Fruit fly (Drosophila melanogaster) whole organism, embryonic: ENCODE data around the gene CG43993.

Experiments used
- Atf6 ChIP-seq: fragments of 200-800 bp; sonication (Bioruptor generic); IDR thresholded peaks from 2 replicates; pipeline ENCODE4 v1.3.6; 2022; ENCODE audit warnings: missing biosample characterization, missing genetic modification characterization
- CG1024 ChIP-seq: fragments of 200-800 bp; sonication (Bioruptor generic); IDR thresholded peaks from 2 replicates; pipeline ENCODE4 v1.3.6; 2022; ENCODE audit warnings: missing biosample characterization, missing genetic modification characterization
- CG11247 ChIP-seq: fragments of 200-800 bp; sonication (Bioruptor generic); IDR thresholded peaks from 2 replicates; pipeline ENCODE4 v1.3.6; 2022; ENCODE audit warnings: missing biosample characterization, missing genetic modification characterization
- CG1233 ChIP-seq: fragments of 200-800 bp; sonication (Bioruptor generic); optimal IDR thresholded peaks from 4 replicates; lab custom pipeline; 2018; ENCODE audit warnings: missing biosample characterization, mild to moderate bottlenecking, missing genetic modification characterization
- CG12769 ChIP-seq: fragments of 200-800 bp; sonication (Bioruptor generic); optimal IDR thresholded peaks from 2 replicates; lab custom pipeline; 2019; ENCODE audit warnings: missing biosample characterization, mild to moderate bottlenecking, missing genetic modification characterization, moderate library complexity
- CG13424 ChIP-seq: fragments of 200-800 bp; sonication (Bioruptor generic); optimal IDR thresholded peaks from 2 replicates; lab custom pipeline; 2019; ENCODE audit warnings: missing biosample characterization, mild to moderate bottlenecking, missing genetic modification characterization, moderate library complexity
- CG14014 ChIP-seq: fragments of 200-800 bp; sonication (Bioruptor generic); IDR thresholded peaks from 2 replicates; pipeline ENCODE4 v1.3.6; 2022; ENCODE audit warnings: missing biosample characterization, missing genetic modification characterization
- CG15479 ChIP-seq: fragments of 200-800 bp; sonication (Bioruptor generic); optimal IDR thresholded peaks from 3 replicates; lab custom pipeline; 2019; ENCODE audit warnings: missing biosample characterization, mild to moderate bottlenecking, missing genetic modification characterization, moderate library complexity
- CG16815 ChIP-seq: fragments of 200-800 bp; sonication (Bioruptor generic); optimal IDR thresholded peaks from 3 replicates; lab custom pipeline; 2017; ENCODE audit warnings: missing biosample characterization, mild to moderate bottlenecking, missing genetic modification characterization
- CG17385 ChIP-seq: fragments of 200-800 bp; sonication (Bioruptor generic); optimal IDR thresholded peaks from 3 replicates; lab custom pipeline; 2018; ENCODE audit warnings: missing biosample characterization, mild to moderate bottlenecking, missing genetic modification characterization
- CG17912 ChIP-seq: fragments of 200-800 bp; sonication (Bioruptor generic); optimal IDR thresholded peaks from 2 replicates; lab custom pipeline; 2018; ENCODE audit warnings: missing biosample characterization, mild to moderate bottlenecking, missing genetic modification characterization
- CG18599 ChIP-seq: fragments of 200-800 bp; sonication (Bioruptor generic); optimal IDR thresholded peaks from 3 replicates; lab custom pipeline; 2017; ENCODE audit warnings: missing biosample characterization, missing genetic modification characterization, mild to moderate bottlenecking, moderate library complexity, missing genetic modification reagents
- CG18619 ChIP-seq: fragments of 200-800 bp; sonication (Bioruptor generic); optimal IDR thresholded peaks from 3 replicates; lab custom pipeline; 2017; ENCODE audit warnings: missing biosample characterization, mild to moderate bottlenecking, missing genetic modification characterization
- CG18764 ChIP-seq: fragments of 200-800 bp; sonication (Bioruptor generic); optimal IDR thresholded peaks from 3 replicates; lab custom pipeline; 2016; ENCODE audit warnings: missing biosample characterization, missing genetic modification characterization
- CG2202 ChIP-seq: fragments of 200-800 bp; sonication (Bioruptor generic); optimal IDR thresholded peaks from 2 replicates; lab custom pipeline; 2018; ENCODE audit warnings: missing biosample characterization, mild to moderate bottlenecking, missing genetic modification characterization
- CG30431 ChIP-seq: fragments of 200-800 bp; sonication (Bioruptor generic); optimal IDR thresholded peaks from 2 replicates; lab custom pipeline; 2017; ENCODE audit warnings: missing biosample characterization, missing genetic modification characterization
- CG3065 ChIP-seq: fragments of 200-800 bp; sonication (Bioruptor generic); optimal IDR thresholded peaks from 2 replicates; lab custom pipeline; 2016; ENCODE audit warnings: missing biosample characterization, missing genetic modification characterization
- CG33557 ChIP-seq: fragments of 200-800 bp; sonication (Bioruptor generic); optimal IDR thresholded peaks from 2 replicates; lab custom pipeline; 2019; ENCODE audit warnings: missing biosample characterization, mild to moderate bottlenecking, missing genetic modification characterization, moderate library complexity
- CG3407 ChIP-seq: fragments of 200-800 bp; sonication (Bioruptor generic); optimal IDR thresholded peaks from 2 replicates; lab custom pipeline; 2018; ENCODE audit warnings: missing biosample characterization, mild to moderate bottlenecking, missing genetic modification characterization
- CG34376 ChIP-seq: fragments of 200-800 bp; sonication (Bioruptor generic); optimal IDR thresholded peaks from 2 replicates; lab custom pipeline; 2018; ENCODE audit warnings: missing biosample characterization, mild to moderate bottlenecking, missing genetic modification characterization
- CG3995 ChIP-seq: fragments of 200-800 bp; sonication (Bioruptor generic); optimal IDR thresholded peaks from 3 replicates; lab custom pipeline; 2016; ENCODE audit warnings: missing biosample characterization, missing genetic modification characterization
- CG6791 ChIP-seq: fragments of 200-800 bp; sonication (Bioruptor generic); IDR thresholded peaks from 3 replicates; pipeline ENCODE4 v1.3.6; 2022; ENCODE audit warnings: missing biosample characterization, missing genetic modification characterization; ENCODE audit not compliant: partially characterized antibody
- CG6813 ChIP-seq: fragments of 200-800 bp; sonication (Bioruptor generic); optimal IDR thresholded peaks from 2 replicates; lab custom pipeline; 2017; ENCODE audit warnings: missing biosample characterization, missing genetic modification characterization, mild to moderate bottlenecking, moderate library complexity, missing genetic modification reagents
- CG7963 ChIP-seq: fragments of 200-800 bp; sonication (Bioruptor generic); IDR thresholded peaks from 3 replicates; pipeline ENCODE4 v1.3.6; 2022; ENCODE audit warnings: missing biosample characterization, missing genetic modification characterization; ENCODE audit not compliant: partially characterized antibody
- E2f1 ChIP-seq: fragments of 200-800 bp; sonication (Bioruptor generic); IDR thresholded peaks from 2 replicates; pipeline ENCODE4 v1.3.6; 2022; ENCODE audit warnings: missing biosample characterization, missing genetic modification characterization
- Fer1 ChIP-seq: fragments of 200-800 bp; sonication (Bioruptor generic); optimal IDR thresholded peaks from 2 replicates; lab custom pipeline; 2017; ENCODE audit warnings: missing biosample characterization, mild to moderate bottlenecking, missing genetic modification characterization
- HLHmδ ChIP-seq: fragments of 200-800 bp; sonication (Bioruptor generic); optimal IDR thresholded peaks from 2 replicates; lab custom pipeline; 2018; ENCODE audit warnings: missing biosample characterization, mild to moderate bottlenecking, missing genetic modification characterization, moderate library complexity
- Hey ChIP-seq: fragments of 200-800 bp; sonication (Bioruptor generic); optimal IDR thresholded peaks from 3 replicates; lab custom pipeline; 2018; ENCODE audit warnings: missing biosample characterization, mild to moderate bottlenecking, missing genetic modification characterization
- HmgD ChIP-seq: fragments of 200-800 bp; sonication (Bioruptor generic); optimal IDR thresholded peaks from 3 replicates; lab custom pipeline; 2016; ENCODE audit warnings: missing biosample characterization, missing genetic modification characterization
- Lim3 ChIP-seq: fragments of 200-800 bp; sonication (Bioruptor generic); IDR thresholded peaks from 2 replicates; pipeline ENCODE4 v1.3.6; 2022; ENCODE audit warnings: missing biosample characterization, missing genetic modification characterization
- MBD-R2 ChIP-seq: fragments of 200-800 bp; sonication (Bioruptor generic); IDR thresholded peaks from 2 replicates; pipeline ENCODE4 v1.3.6; 2022; ENCODE audit warnings: missing biosample characterization, missing genetic modification characterization
- Optix ChIP-seq: fragments of 200-800 bp; sonication (Bioruptor generic); IDR thresholded peaks from 3 replicates; pipeline ENCODE4 v1.3.6; 2022; ENCODE audit warnings: missing biosample characterization, missing genetic modification characterization
- corto ChIP-seq: fragments of 200-800 bp; sonication (Bioruptor generic); optimal IDR thresholded peaks from 2 replicates; lab custom pipeline; 2016; ENCODE audit warnings: missing biosample characterization, mild to moderate bottlenecking, missing genetic modification characterization, moderate library complexity
- dan ChIP-seq: fragments of 200-800 bp; sonication (Bioruptor generic); IDR thresholded peaks from 2 replicates; pipeline ENCODE4 v1.3.6; 2022; ENCODE audit warnings: missing biosample characterization, missing genetic modification characterization
- dmrt99B ChIP-seq: fragments of 200-800 bp; sonication (Bioruptor generic); optimal IDR thresholded peaks from 2 replicates; lab custom pipeline; 2018; ENCODE audit warnings: missing biosample characterization, mild to moderate bottlenecking, missing genetic modification characterization, moderate library complexity
- exex ChIP-seq: fragments of 200-800 bp; sonication (Bioruptor generic); optimal IDR thresholded peaks from 4 replicates; lab custom pipeline; 2018; ENCODE audit warnings: missing biosample characterization, mild to moderate bottlenecking, missing genetic modification characterization, moderate library complexity
- eyg ChIP-seq: fragments of 200-800 bp; sonication (Bioruptor generic); optimal IDR thresholded peaks from 3 replicates; lab custom pipeline; 2016; ENCODE audit warnings: missing biosample characterization, missing genetic modification characterization
- fd96Cb ChIP-seq: fragments of 200-800 bp; sonication (Bioruptor generic); optimal IDR thresholded peaks from 2 replicates; lab custom pipeline; 2018; ENCODE audit warnings: missing biosample characterization, mild to moderate bottlenecking, missing genetic modification characterization, moderate library complexity
- gt ChIP-seq: fragments of 200-800 bp; sonication (Bioruptor generic); IDR thresholded peaks from 2 replicates; pipeline ENCODE4 v1.3.6; 2022; ENCODE audit warnings: missing biosample characterization, missing genetic modification characterization
- ind ChIP-seq: fragments of 200-800 bp; sonication (Bioruptor generic); optimal IDR thresholded peaks from 3 replicates; lab custom pipeline; 2016; ENCODE audit warnings: missing biosample characterization, missing genetic modification characterization
- lov ChIP-seq, 2 experiments: fragments of 200-800 bp in 1 of 2; fragments of >200 bp in 1 of 2; sonication (Bioruptor generic) in 1 of 2; IDR thresholded peaks in 1 of 2; optimal IDR thresholded peaks in 1 of 2; 2 replicates in 1 of 2; 3 replicates in 1 of 2; pipeline versions ENCODE4 v1.3.6 to Lab custom; 2017 to 2022; ENCODE audit warnings: missing biosample characterization in 1 of 2, missing genetic modification characterization in 1 of 2
- mirr ChIP-seq: fragments of 200-800 bp; sonication (Bioruptor generic); optimal IDR thresholded peaks from 3 replicates; lab custom pipeline; 2018; ENCODE audit warnings: missing biosample characterization, mild to moderate bottlenecking, missing genetic modification characterization
- pho ChIP-seq: fragments of 200-800 bp; sonication (Bioruptor generic); optimal IDR thresholded peaks from 2 replicates; lab custom pipeline; 2016; ENCODE audit warnings: missing biosample characterization, missing genetic modification characterization
- pum ChIP-seq: fragments of 200-800 bp; sonication (Bioruptor generic); optimal IDR thresholded peaks from 2 replicates; lab custom pipeline; 2016; ENCODE audit warnings: missing biosample characterization, missing genetic modification characterization
- pzg ChIP-seq: fragments of 200-800 bp; sonication (Bioruptor generic); optimal IDR thresholded peaks from 3 replicates; lab custom pipeline; 2018; ENCODE audit warnings: missing biosample characterization, mild to moderate bottlenecking, missing genetic modification characterization, moderate library complexity
- sisA ChIP-seq: fragments of 200-800 bp; sonication (Bioruptor generic); IDR thresholded peaks from 2 replicates; pipeline ENCODE4 v1.3.6; 2022; ENCODE audit warnings: missing biosample characterization, missing genetic modification characterization
- sug ChIP-seq: fragments of 200-800 bp; optimal IDR thresholded peaks from 2 replicates; lab custom pipeline; 2019; ENCODE audit warnings: missing biosample characterization, mild to moderate bottlenecking, missing genetic modification characterization, moderate library complexity
- tap ChIP-seq: fragments of 200-800 bp; optimal IDR thresholded peaks from 3 replicates; lab custom pipeline; 2019; ENCODE audit warnings: missing biosample characterization, mild to moderate bottlenecking, missing genetic modification characterization, moderate library complexity
- twi ChIP-seq: fragments of 200-800 bp; optimal IDR thresholded peaks from 2 replicates; lab custom pipeline; 2019; ENCODE audit warnings: missing biosample characterization, mild to moderate bottlenecking, missing genetic modification characterization, moderate library complexity
- tx ChIP-seq: fragments of 200-800 bp; sonication (Bioruptor generic); optimal IDR thresholded peaks from 2 replicates; lab custom pipeline; 2016; ENCODE audit warnings: missing biosample characterization, missing genetic modification characterization

Gene CG43993

DNA sequence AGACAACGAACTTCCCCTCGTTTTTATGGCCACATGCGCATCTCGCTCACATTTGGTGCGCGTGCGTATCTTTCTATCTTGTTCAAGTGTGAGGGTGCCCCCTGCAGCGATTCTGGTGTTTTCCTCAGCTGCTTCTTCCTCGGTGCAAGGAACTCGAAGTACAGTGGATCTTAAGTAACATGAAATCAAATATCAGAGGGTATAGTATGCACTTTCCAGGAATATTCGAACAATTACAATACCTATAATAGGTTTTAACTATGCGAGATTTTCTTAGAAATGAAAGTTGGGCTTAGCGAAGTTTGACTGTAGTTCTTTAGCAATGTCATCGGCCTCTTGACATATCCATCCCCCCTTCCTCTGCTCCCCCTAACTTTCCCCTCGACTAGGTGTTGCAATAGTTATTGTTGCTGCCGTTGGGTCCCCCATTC, 30.4 kb downstream of the CG43993 start (continued):
- peak; percentile 56 for TF ChIP-seq fd96Cb (tag; lab: Kevin White, UChicago)
- no peak for TF ChIP-seq CG14014 (GFP tag; lab: Robert Waterston, UW)
- TF ChIP-seq Fer1 (GFP tag; lab: Kevin White, UChicago) = no peak
- peak; percentile 53; the same call in 1 of the 2 replicates for TF ChIP-seq CG1024
- peak; percentile 78 for TF ChIP-seq HLHmδ (GFP tag; lab: Kevin White, UChicago)
- TF ChIP-seq CG3065 (GFP tag; lab: Kevin White, UChicago) = peak; percentile 12
- no peak for TF ChIP-seq Lim3 (GFP tag; lab: Robert Waterston, UW)
- TF ChIP-seq CG7963 (GFP tag; lab: Robert Waterston, UW) = no peak
- TF ChIP-seq pzg = no peak
- no peak for TF ChIP-seq HmgD (GFP tag; lab: Kevin White, UChicago)
- no peak for TF ChIP-seq exex
- peak; percentile 47 for TF ChIP-seq CG3407
- peak; percentile 80 for TF ChIP-seq CG33557 (GFP tag; lab: Kevin White, UChicago)
- peak; percentile 41 for TF ChIP-seq tap
- peak; percentile 77; the same call in 1 of the 2 replicates for TF ChIP-seq dan (GFP tag; lab: Robert Waterston, UW)
- peak; percentile 0 for TF ChIP-seq CG1233 (GFP tag; lab: Kevin White, UChicago)
- peak; percentile 59 for TF ChIP-seq sug (tag; lab: Kevin White, UChicago)
- no peak for TF ChIP-seq Atf6
- peak; percentile 32 for TF ChIP-seq CG6813 (GFP tag; lab: Kevin White, UChicago)
- peak; percentile 58 for TF ChIP-seq CG2202
- TF ChIP-seq gt (GFP tag; lab: Robert Waterston, UW) = peak; percentile 49; the same call in 1 of the 2 replicates
- TF ChIP-seq lov (optimal IDR thresholded peaks at IDR 0.05; lab: Kevin White, UChicago) = no peak
- peak; percentile 77; the same call in 1 of the 3 replicates for TF ChIP-seq lov (GFP tag; IDR thresholded peaks at IDR 0.05; lab: Robert Waterston, UW)
- TF ChIP-seq CG17385 (GFP tag; lab: Kevin White, UChicago) = peak; percentile 66
- TF ChIP-seq sisA (GFP tag; lab: Robert Waterston, UW) = peak; percentile 45; the same call in 1 of the 2 replicates
- no peak for TF ChIP-seq pho (GFP tag; lab: Kevin White, UChicago)
- peak; percentile 2 for TF ChIP-seq ind
- TF ChIP-seq CG3995 (GFP tag; lab: Kevin White, UChicago) = no peak
- TF ChIP-seq dmrt99B (tag; lab: Kevin White, UChicago) = peak; percentile 22
- TF ChIP-seq CG18619 = no peak
- no peak for TF ChIP-seq Hey (tag; lab: Kevin White, UChicago)
- peak; percentile 40 for TF ChIP-seq pum (GFP tag; lab: Kevin White, UChicago)
- peak; percentile 70 for TF ChIP-seq twi (tag; lab: Kevin White, UChicago)
- TF ChIP-seq CG34376 (GFP tag; lab: Kevin White, UChicago) = no peak
- TF ChIP-seq CG18599 (GFP tag; lab: Kevin White, UChicago) = no peak
- no peak for TF ChIP-seq CG17912 (GFP tag; lab: Kevin White, UChicago)
- no peak for TF ChIP-seq CG6791
- TF ChIP-seq tx = no peak
- no peak for TF ChIP-seq MBD-R2 (GFP tag; lab: Robert Waterston, UW)
- TF ChIP-seq mirr = no peak
- peak; percentile 61 for TF ChIP-seq CG16815 (GFP tag; lab: Kevin White, UChicago)
- no peak for TF ChIP-seq E2f1 (GFP tag; lab: Robert Waterston, UW)
- no peak for TF ChIP-seq CG15479 (GFP tag; lab: Kevin White, UChicago)
- TF ChIP-seq CG13424 = peak; percentile 47
- no peak for TF ChIP-seq CG12769 (tag; lab: Kevin White, UChicago)
- TF ChIP-seq CG11247 (GFP tag; lab: Robert Waterston, UW) = peak; percentile 53; the same call in 1 of the 2 replicates
- TF ChIP-seq CG18764 (GFP tag; lab: Kevin White, UChicago) = no peak
- TF ChIP-seq Optix = peak; percentile 38; the same call in 1 of the 3 replicates
- TF ChIP-seq eyg (GFP tag; lab: Kevin White, UChicago) = no peak
- no peak for TF ChIP-seq corto (GFP tag; lab: Kevin White, UChicago)
- TF ChIP-seq CG30431 = peak; percentile 27
